Worm (Caenorhabditis elegans) whole organism, L3 larva: ENCODE data around the gene fbxa-84.

Experiments used
- ZK546.5 ChIP-seq: sonication (generic microtip); optimal IDR thresholded peaks from 2 replicates; lab custom pipeline; 2017; ENCODE audit warnings: missing biosample characterization, missing genetic modification characterization
- elt-2 ChIP-seq: sonication (generic microtip); optimal IDR thresholded peaks from 2 replicates; lab custom pipeline; 2016; ENCODE audit warnings: missing genetic modification reagents, mild to moderate bottlenecking, missing genetic modification characterization, missing compliant biosample characterization
- nhr-11 ChIP-seq: fragments of 150-350 bp; optimal IDR thresholded peaks from 2 replicates; lab custom pipeline; 2014; ENCODE audit warnings: missing biosample characterization, missing genetic modification characterization
- nhr-12 ChIP-seq: fragments of 150-350 bp; optimal IDR thresholded peaks from 2 replicates; lab custom pipeline; 2014; ENCODE audit warnings: missing biosample characterization, missing genetic modification characterization
- pha-4 ChIP-seq: fragments of 150-350 bp; optimal IDR thresholded peaks from 2 replicates; lab custom pipeline; 2014; ENCODE audit warnings: missing biosample characterization, missing genetic modification reagents, missing genetic modification characterization
- pqm-1 ChIP-seq: fragments of 150-350 bp; optimal IDR thresholded peaks from 2 replicates; lab custom pipeline; 2017; ENCODE audit warnings: missing biosample characterization, missing genetic modification characterization, inconsistent platforms
- unc-39 ChIP-seq: sonication (generic microtip); optimal IDR thresholded peaks from 4 replicates; lab custom pipeline; 2017; ENCODE audit warnings: missing biosample characterization, missing genetic modification characterization

ce11 chrV:15221330-15221729 lies 39.1 kb downstream of the fbxa-84 start, which contains the start of gene irld-25:
- TF ChIP-seq ZK546.5 (tag; lab: Kevin White, UChicago) = no peak
- TF ChIP-seq nhr-12 (tag; lab: Kevin White, UChicago) = no peak
- TF ChIP-seq nhr-11 (tag; lab: Kevin White, UChicago) = no peak
- no peak for TF ChIP-seq pha-4 (tag; lab: Kevin White, UChicago)
- no peak for TF ChIP-seq unc-39 (tag; lab: Kevin White, UChicago)
- TF ChIP-seq pqm-1 (tag; lab: Kevin White, UChicago) = no peak
- no peak for TF ChIP-seq elt-2 (tag; lab: Kevin White, UChicago)
